Worm (Caenorhabditis elegans) whole organism, young adult: ENCODE measurements around the gene B0001.3.
A peak's percentile ranks its signal among the peaks of the same experiment; 100 is the strongest.

Source experiments
- D2030.7 ChIP-seq: fragments of 200-800 bp; sonication (Bioruptor generic); IDR thresholded peaks from 2 replicates; pipeline ENCODE4 v1.3.6; 2022; ENCODE audit warnings: missing genetic modification reagents, missing genetic modification characterization, missing compliant biosample characterization
- F22D6.2 ChIP-seq: sonication (generic microtip); optimal IDR thresholded peaks from 2 replicates; lab custom pipeline; 2016; ENCODE audit warnings: mild to moderate bottlenecking, missing genetic modification characterization, missing compliant biosample characterization
- F23B12.7 ChIP-seq: sonication (generic microtip); optimal IDR thresholded peaks from 2 replicates; lab custom pipeline; 2017; ENCODE audit warnings: missing genetic modification characterization, mild to moderate bottlenecking, missing compliant biosample characterization, antibody characterized with exemption, moderate library complexity; ENCODE audit not compliant: insufficient read depth
- F33H1.4 ChIP-seq: fragments of 200-800 bp; sonication (Bioruptor generic); IDR thresholded peaks from 2 replicates; pipeline ENCODE4 v1.3.6; 2022; ENCODE audit warnings: missing genetic modification reagents, missing genetic modification characterization, missing compliant biosample characterization
- F57A8.1 ChIP-seq: fragments of 200-800 bp; sonication (Bioruptor generic); optimal IDR thresholded peaks from 2 replicates; lab custom pipeline; 2018; ENCODE audit warnings: mild to moderate bottlenecking, missing genetic modification characterization, moderate library complexity, missing compliant biosample characterization
- K11D2.4 ChIP-seq: fragments of 200-800 bp; sonication (Bioruptor generic); IDR thresholded peaks from 2 replicates; pipeline ENCODE4 v1.3.6; 2022; ENCODE audit warnings: missing genetic modification reagents, missing genetic modification characterization, missing compliant biosample characterization
- Y53G8AR.9 ChIP-seq: fragments of 200-800 bp; sonication (Bioruptor generic); conservative IDR thresholded peaks from 2 replicates; pipeline ENCODE4 v1.3.6; 2022; ENCODE audit warnings: missing genetic modification reagents, missing genetic modification characterization, missing compliant biosample characterization
- Y67H2A.10 ChIP-seq: fragments of 200-800 bp; sonication (Bioruptor generic); conservative IDR thresholded peaks from 2 replicates; pipeline ENCODE4 v1.3.6; 2022; ENCODE audit warnings: missing genetic modification reagents, missing genetic modification characterization, missing compliant biosample characterization
- Y79H2A.3 ChIP-seq: fragments of 200-800 bp; sonication (Bioruptor generic); conservative IDR thresholded peaks from 2 replicates; pipeline ENCODE4 v1.3.6; 2022; ENCODE audit warnings: missing genetic modification reagents, missing genetic modification characterization, missing compliant biosample characterization
- aptf-2 ChIP-seq: fragments of 200-800 bp; sonication (Bioruptor generic); conservative IDR thresholded peaks from 2 replicates; pipeline ENCODE4 v1.3.6; 2022; ENCODE audit warnings: missing genetic modification reagents, missing genetic modification characterization, missing compliant biosample characterization
- aptf-3 ChIP-seq: fragments of 200-800 bp; sonication (Bioruptor generic); IDR thresholded peaks from 2 replicates; pipeline ENCODE4 v1.3.6; 2022; ENCODE audit warnings: missing genetic modification characterization, missing compliant biosample characterization
- attf-3 ChIP-seq: fragments of 200-800 bp; sonication (Bioruptor generic); conservative IDR thresholded peaks from 2 replicates; pipeline ENCODE4 v1.3.6; 2022; ENCODE audit warnings: missing genetic modification reagents, missing genetic modification characterization, missing compliant biosample characterization
- ccch-3 ChIP-seq: fragments of 200-800 bp; sonication (Bioruptor generic); optimal IDR thresholded peaks from 2 replicates; lab custom pipeline; 2018; ENCODE audit warnings: mild to moderate bottlenecking, missing genetic modification characterization, missing compliant biosample characterization
- cebp-2 ChIP-seq: fragments of 200-800 bp; sonication (Bioruptor generic); IDR thresholded peaks from 2 replicates; pipeline ENCODE4 v1.3.6; 2022; ENCODE audit warnings: missing genetic modification characterization, missing compliant biosample characterization
- ceh-100 ChIP-seq: fragments of 200-800 bp; sonication (Bioruptor generic); IDR thresholded peaks from 2 replicates; pipeline ENCODE4 v1.3.6; 2022; ENCODE audit warnings: missing genetic modification reagents, missing genetic modification characterization, missing compliant biosample characterization
- ceh-40 ChIP-seq: fragments of 200-800 bp; sonication (Bioruptor generic); IDR thresholded peaks from 2 replicates; pipeline ENCODE4 v1.3.6; 2022; ENCODE audit warnings: missing genetic modification characterization, missing compliant biosample characterization
- ceh-58 ChIP-seq: fragments of 200-800 bp; sonication (Bioruptor generic); IDR thresholded peaks from 2 replicates; pipeline ENCODE4 v1.3.6; 2022; ENCODE audit warnings: missing genetic modification characterization, missing compliant biosample characterization
- dox-1 ChIP-seq: fragments of 200-800 bp; sonication (Bioruptor generic); IDR thresholded peaks from 2 replicates; pipeline ENCODE4 v1.3.6; 2022; ENCODE audit warnings: missing genetic modification reagents, missing genetic modification characterization, missing compliant biosample characterization
- dpl-1 ChIP-seq: fragments of 150-350 bp; optimal IDR thresholded peaks from 2 replicates; lab custom pipeline; 2014; ENCODE audit warnings: missing biosample characterization, missing genetic modification reagents, missing genetic modification characterization
- efl-1 ChIP-seq: fragments of 150-350 bp; optimal IDR thresholded peaks from 2 replicates; lab custom pipeline; 2014; ENCODE audit warnings: missing biosample characterization, missing genetic modification reagents, missing genetic modification characterization
- egl-18 ChIP-seq: fragments of 200-800 bp; sonication (Bioruptor generic); IDR thresholded peaks from 2 replicates; pipeline ENCODE4 v1.3.6; 2022; ENCODE audit warnings: missing genetic modification reagents, missing genetic modification characterization, missing compliant biosample characterization
- egl-44 ChIP-seq: fragments of 200-800 bp; sonication (Bioruptor generic); IDR thresholded peaks from 2 replicates; pipeline ENCODE4 v1.3.6; 2022; ENCODE audit warnings: missing genetic modification reagents, missing genetic modification characterization, missing compliant biosample characterization
- ekl-4 ChIP-seq: fragments of 200-800 bp; sonication (Bioruptor generic); IDR thresholded peaks from 2 replicates; pipeline ENCODE4 v1.3.6; 2022; ENCODE audit warnings: missing genetic modification reagents, missing genetic modification characterization, missing compliant biosample characterization
- ets-4 ChIP-seq: fragments of 200-800 bp; sonication (Bioruptor generic); optimal IDR thresholded peaks from 2 replicates; lab custom pipeline; 2018; ENCODE audit warnings: mild to moderate bottlenecking, missing genetic modification characterization, missing compliant biosample characterization
- fkh-3 ChIP-seq: sonication (generic microtip); optimal IDR thresholded peaks from 2 replicates; lab custom pipeline; 2016; ENCODE audit warnings: mild to moderate bottlenecking, missing genetic modification characterization, missing compliant biosample characterization
- gei-17 ChIP-seq: fragments of 200-800 bp; sonication (Bioruptor generic); optimal IDR thresholded peaks from 2 replicates; lab custom pipeline; 2018; ENCODE audit warnings: mild to moderate bottlenecking, missing genetic modification characterization, missing compliant biosample characterization
- hrde-1 ChIP-seq: sonication (generic microtip); optimal IDR thresholded peaks from 2 replicates; lab custom pipeline; 2016; ENCODE audit warnings: missing genetic modification characterization, mild to moderate bottlenecking, missing compliant biosample characterization, moderate library complexity, missing genotype, missing genetic modification reagents, borderline replicate concordance
- hsf-1 ChIP-seq: fragments of 200-800 bp; sonication (Bioruptor generic); IDR thresholded peaks from 2 replicates; pipeline ENCODE4 v1.3.6; 2022; ENCODE audit warnings: missing genetic modification reagents, missing genetic modification characterization, missing compliant biosample characterization
- lsl-1 ChIP-seq: fragments of 200-800 bp; sonication (Bioruptor generic); optimal IDR thresholded peaks from 2 replicates; lab custom pipeline; 2018; ENCODE audit warnings: mild to moderate bottlenecking, missing genetic modification characterization, moderate library complexity, missing compliant biosample characterization
- madf-3 ChIP-seq: fragments of 200-800 bp; sonication (Bioruptor generic); IDR thresholded peaks from 2 replicates; pipeline ENCODE4 v1.3.6; 2022; ENCODE audit warnings: missing genetic modification reagents, missing genetic modification characterization, missing compliant biosample characterization
- madf-6 ChIP-seq: fragments of 200-800 bp; sonication (Bioruptor generic); IDR thresholded peaks from 2 replicates; pipeline ENCODE4 v1.3.6; 2022; ENCODE audit warnings: missing genetic modification reagents, missing genetic modification characterization, missing compliant biosample characterization
- madf-8 ChIP-seq: fragments of 200-800 bp; sonication (Bioruptor generic); conservative IDR thresholded peaks from 2 replicates; pipeline ENCODE4 v1.3.6; 2022; ENCODE audit warnings: missing genetic modification reagents, missing genetic modification characterization, missing compliant biosample characterization
- nfya-1 ChIP-seq: sonication (generic microtip); optimal IDR thresholded peaks from 2 replicates; lab custom pipeline; 2017; ENCODE audit warnings: antibody characterized with exemption, missing compliant biosample characterization, missing genetic modification characterization, borderline replicate concordance; ENCODE audit not compliant: insufficient read depth
- pbrm-1 ChIP-seq: fragments of 200-800 bp; sonication (Bioruptor generic); IDR thresholded peaks from 2 replicates; pipeline ENCODE4 v1.3.6; 2022; ENCODE audit warnings: missing genetic modification reagents, missing genetic modification characterization, missing compliant biosample characterization
- sea-2 ChIP-seq: fragments of 200-800 bp; sonication (Bioruptor generic); IDR thresholded peaks from 2 replicates; pipeline ENCODE4 v1.3.6; 2022; ENCODE audit warnings: missing genetic modification characterization, missing compliant biosample characterization
- snpc-1.1 ChIP-seq: sonication (generic microtip); optimal IDR thresholded peaks from 2 replicates; lab custom pipeline; 2017; ENCODE audit warnings: missing genetic modification characterization, mild to moderate bottlenecking, missing compliant biosample characterization, antibody characterized with exemption, moderate library complexity, missing genotype, missing genetic modification reagents; ENCODE audit not compliant: insufficient read depth
- snpc-3.4 ChIP-seq: sonication (generic microtip); optimal IDR thresholded peaks from 2 replicates; lab custom pipeline; 2017; ENCODE audit warnings: missing genetic modification characterization, mild to moderate bottlenecking, missing compliant biosample characterization, antibody characterized with exemption, moderate library complexity, missing genotype, missing genetic modification reagents
- snpc-4 ChIP-seq, 5 experiments: fragments of 150-350 bp in 1 of 5; sonication (generic microtip) in 4 of 5; optimal IDR thresholded peaks; 2 replicates each; lab custom pipeline; 2014 to 2018; ENCODE audit warnings: missing genetic modification characterization in 5 of 5, missing biosample characterization in 3 of 5, antibody characterized with exemption in 2 of 5, mild to moderate bottlenecking in 2 of 5, missing compliant biosample characterization in 2 of 5, missing genotype in 2 of 5, moderate library complexity in 2 of 5, missing genetic modification reagents in 1 of 5
- tbp1 ChIP-seq: fragments of 200-800 bp; sonication (Bioruptor generic); optimal IDR thresholded peaks from 2 replicates; lab custom pipeline; 2018; ENCODE audit warnings: mild to moderate bottlenecking, missing genetic modification characterization, missing compliant biosample characterization
- xnd-1 ChIP-seq: sonication (generic microtip); optimal IDR thresholded peaks from 2 replicates; lab custom pipeline; 2016; ENCODE audit warnings: missing genotype, missing genetic modification reagents, missing genetic modification characterization, missing compliant biosample characterization
- ztf-18 ChIP-seq: sonication (generic microtip); optimal IDR thresholded peaks from 2 replicates; lab custom pipeline; 2016; ENCODE audit warnings: missing genotype, mild to moderate bottlenecking, missing genetic modification characterization, missing compliant biosample characterization
- ztf-3 ChIP-seq: fragments of 200-800 bp; sonication (Bioruptor generic); optimal IDR thresholded peaks from 2 replicates; lab custom pipeline; 2018; ENCODE audit warnings: mild to moderate bottlenecking, missing genetic modification characterization, missing compliant biosample characterization

B0001.3 gene

ce11 chrIV:12156642-12157233 lies 11.2 kb upstream of the B0001.3 start, which contains the start of gene eri-12:
eri-12 (plus strand) TSS chrIV:12156838.
- TF ChIP-seq madf-3 (GFP tag; lab: Robert Waterston, UW) (no peak), Y79H2A.3 (GFP tag; lab: Robert Waterston, UW) (no peak), fkh-3 (tag; lab: Kevin White, UChicago) (no peak), F57A8.1 (no peak), F23B12.7 (tag; lab: Kevin White, UChicago) (no peak), nfya-1 (no peak), K11D2.4 (GFP tag; lab: Robert Waterston, UW) (no peak), hrde-1 (tag; lab: Kevin White, UChicago) (no peak)

- TF ChIP-seq madf-6 (GFP tag; lab: Robert Waterston, UW) (peak; percentile 68), ceh-40 (GFP tag; lab: Robert Waterston, UW) (0 out of 2 replicates have a peak, but pooled peaks have one; percentile 30), ekl-4 (GFP tag; lab: Robert Waterston, UW) (peak; percentile 64; the same call in 1 of the 2 replicates), aptf-3 (GFP tag; lab: Robert Waterston, UW) (0 out of 2 replicates have a peak, but pooled peaks have one; percentile 64), cebp-2 (GFP tag; lab: Robert Waterston, UW) (peak; percentile 71; the same call in 1 of the 2 replicates), Y67H2A.10 (GFP tag; lab: Robert Waterston, UW) (peak; percentile 64; the same call in 1 of the 2 replicates), dox-1 (GFP tag; lab: Robert Waterston, UW) (peak; percentile 84), pbrm-1 (GFP tag; lab: Robert Waterston, UW) (peak; percentile 39; the same call in 1 of the 2 replicates), hsf-1 (GFP tag; lab: Robert Waterston, UW) (peak; percentile 98)
Observed at ce11 chrIV:12155819-12156218, 10.3 kb upstream of the B0001.3 start.

- TF ChIP-seq D2030.7 (GFP tag; lab: Robert Waterston, UW): peak; percentile 46; the same call in 1 of the 2 replicates
- peak; percentile 86 for TF ChIP-seq F33H1.4 (GFP tag; lab: Robert Waterston, UW)
- TF ChIP-seq madf-8 (GFP tag; lab: Robert Waterston, UW): peak; percentile 76
- TF ChIP-seq ztf-3 (GFP tag; lab: Kevin White, UChicago): no peak
- no peak for TF ChIP-seq snpc-4 (GFP tag; optimal IDR thresholded peaks at IDR 0.05; lab: Kevin White, UChicago)
- TF ChIP-seq snpc-4 (tag; optimal IDR thresholded peaks at IDR 0.05; lab: Kevin White, UChicago): peak in 1 of 4 experiments; percentile 36
- TF ChIP-seq ceh-58 (GFP tag; lab: Robert Waterston, UW): no peak
- TF ChIP-seq ccch-3 (GFP tag; lab: Kevin White, UChicago): no peak
- no peak for TF ChIP-seq cebp-2 (GFP tag; lab: Robert Waterston, UW)
- no peak for TF ChIP-seq Y79H2A.3 (GFP tag; lab: Robert Waterston, UW)
- no peak for TF ChIP-seq dpl-1 (GFP tag; lab: Kevin White, UChicago)
- no peak for TF ChIP-seq Y53G8AR.9 (GFP tag; lab: Robert Waterston, UW)
- peak; percentile 88 for TF ChIP-seq madf-6 (GFP tag; lab: Robert Waterston, UW)
- peak; percentile 22 for TF ChIP-seq tbp1 (GFP tag; lab: Kevin White, UChicago)
- TF ChIP-seq xnd-1 (tag; lab: Kevin White, UChicago): peak; percentile 83
- TF ChIP-seq F22D6.2 (tag; lab: Kevin White, UChicago): no peak
- no peak for TF ChIP-seq attf-3 (GFP tag; lab: Robert Waterston, UW)
- TF ChIP-seq egl-44: no peak
- TF ChIP-seq madf-3 (GFP tag; lab: Robert Waterston, UW): no peak
- no peak for TF ChIP-seq ztf-18 (tag; lab: Kevin White, UChicago)
- TF ChIP-seq ets-4 (GFP tag; lab: Kevin White, UChicago): no peak
- no peak for TF ChIP-seq egl-18 (GFP tag; lab: Robert Waterston, UW)
- TF ChIP-seq ceh-100 (GFP tag; lab: Robert Waterston, UW): no peak
- TF ChIP-seq lsl-1 (GFP tag; lab: Kevin White, UChicago): peak; percentile 90
- no peak for TF ChIP-seq F57A8.1
- no peak for TF ChIP-seq aptf-2 (GFP tag; lab: Robert Waterston, UW)
- TF ChIP-seq hsf-1 (GFP tag; lab: Robert Waterston, UW): no peak
- no peak for TF ChIP-seq snpc-3.4 (tag; lab: Kevin White, UChicago)
- no peak for TF ChIP-seq snpc-1.1 (tag; lab: Kevin White, UChicago)
- TF ChIP-seq gei-17 (GFP tag; lab: Kevin White, UChicago): no peak
- no peak for TF ChIP-seq sea-2 (GFP tag; lab: Robert Waterston, UW)
- TF ChIP-seq efl-1 (GFP tag; lab: Kevin White, UChicago): peak; percentile 69
Observed at ce11 chrIV:12154195-12154677, 8.7 kb upstream of the B0001.3 start, which contains the start of gene B0001.7. B0001.7 (minus strand) TSS chrIV:12154245.
